Worm (Caenorhabditis elegans): Measurements from ENCODE around the gene abu-14.

abu-14 gene

ce11 chrII:9227134-9227533, at the start of gene abu-14:
TSS of gene abu-14 (minus strand) at chrII:9227214.
- TF ChIP-seq ceh-82 (tag; optimal IDR thresholded peaks at IDR 0.05): no peak
- TF ChIP-seq ceh-16 (tag; optimal IDR thresholded peaks at IDR 0.05): no peak
- TF ChIP-seq jun-1 (tag; optimal IDR thresholded peaks at IDR 0.05): no peak
- TF ChIP-seq unc-62 (GFP tag; optimal IDR thresholded peaks at IDR 0.05): no peak
- TF ChIP-seq nhr-28 (tag; optimal IDR thresholded peaks at IDR 0.05): no peak
- no peak for TF ChIP-seq fkh-2 (tag; optimal IDR thresholded peaks at IDR 0.05)
- TF ChIP-seq skn-1 (tag; optimal IDR thresholded peaks at IDR 0.05): no peak
- TF ChIP-seq daf-12 (tag; optimal IDR thresholded peaks at IDR 0.05): no peak

- TF ChIP-seq nhr-28 (tag; optimal IDR thresholded peaks at IDR 0.05): no peak
- TF ChIP-seq ama-1 (optimal IDR thresholded peaks at IDR 0.05): peak; percentile 59
- TF ChIP-seq ceh-16 (tag; optimal IDR thresholded peaks at IDR 0.05): no peak
Observed at ce11 chrII:9275173-9275572, 48.2 kb upstream of the abu-14 start.

ce11 chrII:9274734-9275133, 47.7 kb upstream of the abu-14 start:
- no peak for TF ChIP-seq jun-1 (tag; optimal IDR thresholded peaks at IDR 0.05)
- peak; percentile 8 for TF ChIP-seq ceh-28 (tag; optimal IDR thresholded peaks at IDR 0.05)

ce11 chrII:9273984-9274383, 47.0 kb upstream of the abu-14 start:
- TF ChIP-seq unc-62 (GFP tag; optimal IDR thresholded peaks at IDR 0.05) (peak; percentile 84), zag-1 (tag; optimal IDR thresholded peaks at IDR 0.05) (peak; percentile 1), ceh-16 (tag; optimal IDR thresholded peaks at IDR 0.05) (no peak), snpc-4 (tag; optimal IDR thresholded peaks at IDR 0.05) (peak; percentile 49), eor-1 (tag; optimal IDR thresholded peaks at IDR 0.05) (no peak), fos-1 (tag; optimal IDR thresholded peaks at IDR 0.05) (no peak), daf-12 (tag; optimal IDR thresholded peaks at IDR 0.05) (no peak), nfya-1 (tag; optimal IDR thresholded peaks at IDR 0.05; ENCODE audit: insufficient read depth) (peak; percentile 93), nhr-67 (tag; optimal IDR thresholded peaks at IDR 0.05) (no peak), mml-1 (tag; optimal IDR thresholded peaks at IDR 0.05) (no peak), elt-3 (tag; optimal IDR thresholded peaks at IDR 0.05) (no peak), ama-1 (optimal IDR thresholded peaks at IDR 0.05) (peak; percentile 62), nhr-43 (tag; optimal IDR thresholded peaks at IDR 0.05; ENCODE audit: poor library complexity, severe bottlenecking) (peak; percentile 69), ztf-4 (tag; optimal IDR thresholded peaks at IDR 0.05) (no peak), skn-1 (tag; optimal IDR thresholded peaks at IDR 0.05) (peak; percentile 40), ceh-82 (tag; optimal IDR thresholded peaks at IDR 0.05) (no peak), egl-27 (tag; optimal IDR thresholded peaks at IDR 0.05) (peak; percentile 40), hmg-11 (tag; optimal IDR thresholded peaks at IDR 0.05) (peak; percentile 74), aly-2 (tag; optimal IDR thresholded peaks at IDR 0.05) (no peak), lin-39 (tag; optimal IDR thresholded peaks at IDR 0.05) (peak; percentile 76), jun-1 (tag; optimal IDR thresholded peaks at IDR 0.05) (peak; percentile 74), elt-1 (tag; optimal IDR thresholded peaks at IDR 0.05) (no peak), nhr-28 (tag; optimal IDR thresholded peaks at IDR 0.05) (no peak), lin-15B (tag; optimal IDR thresholded peaks at IDR 0.05) (peak; percentile 40), nhr-23 (tag; optimal IDR thresholded peaks at IDR 0.05) (peak; percentile 85), pha-4 (tag; optimal IDR thresholded peaks at IDR 0.05) (peak; percentile 91), tbx-2 (tag; optimal IDR thresholded peaks at IDR 0.05) (peak; percentile 39), nhr-11 (tag; optimal IDR thresholded peaks at IDR 0.05) (peak; percentile 83), nhr-237 (tag; optimal IDR thresholded peaks at IDR 0.05) (no peak), egl-5 (tag; optimal IDR thresholded peaks at IDR 0.05) (peak; percentile 1), ceh-9 (tag; optimal IDR thresholded peaks at IDR 0.05) (no peak), R02D3.7 (tag; optimal IDR thresholded peaks at IDR 0.05) (peak; percentile 39), mdl-1 (tag; optimal IDR thresholded peaks at IDR 0.05) (peak; percentile 67), ceh-28 (tag; optimal IDR thresholded peaks at IDR 0.05) (peak; percentile 85), ztf-11 (tag; optimal IDR thresholded peaks at IDR 0.05) (no peak), nhr-76 (tag; optimal IDR thresholded peaks at IDR 0.05) (no peak), nhr-12 (tag; optimal IDR thresholded peaks at IDR 0.05) (no peak), fkh-10 (GFP tag; optimal IDR thresholded peaks at IDR 0.05) (peak; percentile 31), fkh-2 (tag; optimal IDR thresholded peaks at IDR 0.05) (no peak), lsy-12 (tag; optimal IDR thresholded peaks at IDR 0.05) (peak; percentile 57), pqm-1 (tag; optimal IDR thresholded peaks at IDR 0.05) (peak; percentile 21), elt-2 (tag; optimal IDR thresholded peaks at IDR 0.05) (peak; percentile 78), nhr-25 (tag; optimal IDR thresholded peaks at IDR 0.05) (peak; percentile 78), sea-2 (GFP tag; optimal IDR thresholded peaks at IDR 0.05) (no peak), nhr-77 (tag; optimal IDR thresholded peaks at IDR 0.05) (peak; percentile 20), unc-39 (tag; optimal IDR thresholded peaks at IDR 0.05) (no peak), ZK546.5 (tag; optimal IDR thresholded peaks at IDR 0.05) (no peak)
